Worm (Caenorhabditis elegans): ENCODE data around the gene Y41C4A.9.
A peak's percentile ranks its signal among the peaks of the same experiment; 100 is the strongest.

Gene Y41C4A.9

ce11 chrIII:11694506-11694947 lies 23.9 kb downstream of the Y41C4A.9 start:
- TF ChIP-seq ama-1 (optimal IDR thresholded peaks at IDR 0.05) (peak; percentile 52), sma-3 (GFP tag; optimal IDR thresholded peaks at IDR 0.05) (no peak), R02D3.7 (tag; optimal IDR thresholded peaks at IDR 0.05) (no peak), Y55F3AM.14 (GFP tag; optimal IDR thresholded peaks at IDR 0.05) (peak; percentile 45), blmp-1 (tag; optimal IDR thresholded peaks at IDR 0.05; ENCODE audit: insufficient read depth) (no peak), crh-2 (tag; optimal IDR thresholded peaks at IDR 0.05) (peak; percentile 6)

DNA sequence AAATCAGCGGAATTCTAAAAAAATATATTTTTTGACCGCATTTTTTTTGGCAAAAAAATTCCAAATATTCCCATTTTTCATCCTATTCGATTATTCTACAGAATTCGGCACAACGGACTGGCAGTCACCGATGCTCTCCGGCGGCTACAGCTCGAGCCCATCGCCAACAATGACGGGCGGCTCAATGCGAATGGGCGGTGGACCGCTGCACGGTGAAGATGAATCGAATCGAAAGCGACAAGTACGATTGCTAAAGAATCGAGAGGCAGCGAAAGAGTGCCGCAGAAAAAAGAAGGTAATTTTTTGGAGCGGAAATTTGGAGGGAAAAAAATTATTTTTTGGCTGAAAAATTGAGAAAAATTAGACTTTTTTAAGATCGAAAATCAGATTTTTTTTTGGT lies 26.1 kb downstream of the Y41C4A.9 start:
- TF ChIP-seq nhr-11 (tag; optimal IDR thresholded peaks at IDR 0.05) (no peak), nhr-237 (tag; optimal IDR thresholded peaks at IDR 0.05) (no peak), R02D3.7 (tag; optimal IDR thresholded peaks at IDR 0.05) (no peak), nhr-10 (tag; optimal IDR thresholded peaks at IDR 0.05) (no peak), ztf-4 (tag; optimal IDR thresholded peaks at IDR 0.05) (no peak), unc-62 (GFP tag; optimal IDR thresholded peaks at IDR 0.05) (no peak), snpc-4 (tag; optimal IDR thresholded peaks at IDR 0.05) (no peak), elt-3 (tag; optimal IDR thresholded peaks at IDR 0.05) (no peak), mbf-1 (tag; optimal IDR thresholded peaks at IDR 0.05) (no peak), alr-1 (tag; optimal IDR thresholded peaks at IDR 0.05) (no peak), ZK546.5 (tag; optimal IDR thresholded peaks at IDR 0.05) (no peak), egl-27 (tag; optimal IDR thresholded peaks at IDR 0.05) (no peak), unc-39 (tag; optimal IDR thresholded peaks at IDR 0.05) (no peak), sem-4 (tag; optimal IDR thresholded peaks at IDR 0.05) (no peak), lin-11 (tag; optimal IDR thresholded peaks at IDR 0.05) (no peak), crh-2 (tag; optimal IDR thresholded peaks at IDR 0.05) (no peak), sma-3 (GFP tag; optimal IDR thresholded peaks at IDR 0.05) (no peak), F13H6.1 (tag; optimal IDR thresholded peaks at IDR 0.05) (no peak), ztf-11 (tag; optimal IDR thresholded peaks at IDR 0.05) (no peak)

DNA sequence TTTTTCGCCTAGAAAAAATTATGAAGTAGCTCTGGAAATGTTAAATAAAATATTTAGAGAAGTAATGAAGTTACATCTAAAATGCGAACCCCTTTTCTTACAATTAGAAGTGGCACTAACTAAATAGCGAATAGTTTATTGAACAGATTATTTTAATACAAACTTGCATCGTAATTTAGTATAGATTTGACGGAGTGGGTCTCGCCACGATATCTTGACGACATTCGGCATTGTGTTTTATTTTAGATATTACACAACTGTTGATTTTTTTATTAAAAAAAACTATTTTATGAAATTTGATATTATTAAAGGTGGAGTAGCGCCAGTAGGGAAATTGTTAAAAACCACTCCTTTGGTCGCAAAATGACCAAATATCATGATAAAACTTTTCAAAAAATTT lies 28.6 kb downstream of the Y41C4A.9 start:
- no peak for TF ChIP-seq nhr-23 (tag; optimal IDR thresholded peaks at IDR 0.05)
- no peak for TF ChIP-seq elt-1 (tag; optimal IDR thresholded peaks at IDR 0.05)
- no peak for TF ChIP-seq nhr-10 (tag; optimal IDR thresholded peaks at IDR 0.05)
- TF ChIP-seq blmp-1 (tag; optimal IDR thresholded peaks at IDR 0.05; ENCODE audit: insufficient read depth), result no peak
- TF ChIP-seq ztf-1 (GFP tag; conservative IDR thresholded peaks at IDR 0.05), result no peak
- no peak for TF ChIP-seq fos-1 (tag; optimal IDR thresholded peaks at IDR 0.05)
- TF ChIP-seq unc-62 (GFP tag; optimal IDR thresholded peaks at IDR 0.05), result no peak
- no peak for TF ChIP-seq F13H6.1 (tag; optimal IDR thresholded peaks at IDR 0.05)
- no peak for TF ChIP-seq snpc-4 (tag; optimal IDR thresholded peaks at IDR 0.05)
- no peak for TF ChIP-seq mab-5 (tag; optimal IDR thresholded peaks at IDR 0.05)
- no peak for TF ChIP-seq nhr-25 (tag; optimal IDR thresholded peaks at IDR 0.05)
- no peak for TF ChIP-seq gmeb-1 (tag; optimal IDR thresholded peaks at IDR 0.05)
- TF ChIP-seq ZK546.5 (tag; optimal IDR thresholded peaks at IDR 0.05), result no peak
- no peak for TF ChIP-seq ama-1 (optimal IDR thresholded peaks at IDR 0.05)
- TF ChIP-seq lin-11 (tag; optimal IDR thresholded peaks at IDR 0.05), result no peak
- no peak for TF ChIP-seq egl-27 (tag; optimal IDR thresholded peaks at IDR 0.05)
- TF ChIP-seq elt-3 (tag; optimal IDR thresholded peaks at IDR 0.05), result no peak
- no peak for TF ChIP-seq peb-1 (tag; optimal IDR thresholded peaks at IDR 0.05)
- no peak for TF ChIP-seq nhr-237 (tag; optimal IDR thresholded peaks at IDR 0.05)
- TF ChIP-seq ceh-82 (tag; optimal IDR thresholded peaks at IDR 0.05), result no peak

- TF ChIP-seq nhr-21 (tag; optimal IDR thresholded peaks at IDR 0.05) (peak; percentile 53), unc-39 (tag; optimal IDR thresholded peaks at IDR 0.05) (no peak), nhr-237 (tag; optimal IDR thresholded peaks at IDR 0.05) (no peak), gmeb-1 (tag; optimal IDR thresholded peaks at IDR 0.05) (peak; percentile 67), C34F6.9 (tag; optimal IDR thresholded peaks at IDR 0.05) (peak; percentile 48), nhr-129 (tag; optimal IDR thresholded peaks at IDR 0.05) (peak; percentile 75), ztf-4 (tag; optimal IDR thresholded peaks at IDR 0.05) (peak; percentile 9), lsy-2 (tag; optimal IDR thresholded peaks at IDR 0.05) (peak in 1 of 2 experiments; percentile 57), crh-2 (tag; optimal IDR thresholded peaks at IDR 0.05) (peak; percentile 90), fos-1 (tag; optimal IDR thresholded peaks at IDR 0.05) (peak; percentile 96), sem-4 (tag; optimal IDR thresholded peaks at IDR 0.05) (peak; percentile 80), nhr-25 (tag; optimal IDR thresholded peaks at IDR 0.05) (peak; percentile 57), nhr-6 (tag; optimal IDR thresholded peaks at IDR 0.05) (peak; percentile 14), mdl-1 (tag; optimal IDR thresholded peaks at IDR 0.05) (peak in 1 of 2 experiments; percentile 20), sma-9 (GFP tag; optimal IDR thresholded peaks at IDR 0.05) (peak; percentile 77), sma-9 (tag; optimal IDR thresholded peaks at IDR 0.05) (no peak), dmd-4 (tag; optimal IDR thresholded peaks at IDR 0.05) (no peak), blmp-1 (tag; optimal IDR thresholded peaks at IDR 0.05; ENCODE audit: insufficient read depth) (peak; percentile 70), sma-3 (GFP tag; optimal IDR thresholded peaks at IDR 0.05) (peak; percentile 76), lin-13 (GFP tag; optimal IDR thresholded peaks at IDR 0.05) (peak; percentile 31), nhr-10 (tag; optimal IDR thresholded peaks at IDR 0.05) (no peak), ceh-16 (tag; optimal IDR thresholded peaks at IDR 0.05) (no peak), Y55F3AM.14 (GFP tag; optimal IDR thresholded peaks at IDR 0.05) (peak; percentile 4), snpc-4 (tag; optimal IDR thresholded peaks at IDR 0.05) (no peak), egl-27 (tag; optimal IDR thresholded peaks at IDR 0.05) (peak; percentile 50), F13H6.1 (tag; optimal IDR thresholded peaks at IDR 0.05) (peak; percentile 74)
Measured at ce11 chrIII:11689303-11689702, 29.1 kb downstream of the Y41C4A.9 start.
